Worm (Caenorhabditis elegans) whole organism, mixed stage, embryonic: Measurements from ENCODE around the gene R52.4.

Experiments
- blmp-1 ChIP-seq: fragments of 150-350 bp; optimal IDR thresholded peaks from 2 replicates; lab custom pipeline; 2014; ENCODE audit warnings: missing biosample characterization, missing genetic modification characterization
- lsy-2 ChIP-seq: fragments of 150-350 bp; optimal IDR thresholded peaks from 2 replicates; lab custom pipeline; 2014; ENCODE audit warnings: missing biosample characterization, missing genetic modification characterization
- mep-1 ChIP-seq: fragments of 150-350 bp; optimal IDR thresholded peaks from 2 replicates; lab custom pipeline; 2017; ENCODE audit warnings: missing biosample characterization, missing genetic modification reagents, missing genetic modification characterization, inconsistent platforms
- nhr-12 ChIP-seq: fragments of 150-350 bp; optimal IDR thresholded peaks from 2 replicates; lab custom pipeline; 2014; ENCODE audit warnings: missing biosample characterization, missing genetic modification characterization
- nhr-237 ChIP-seq: fragments of 150-350 bp; optimal IDR thresholded peaks from 2 replicates; lab custom pipeline; 2014; ENCODE audit warnings: missing biosample characterization, missing genetic modification characterization
- nhr-76 ChIP-seq: sonication (generic microtip); optimal IDR thresholded peaks from 2 replicates; lab custom pipeline; 2017; ENCODE audit warnings: missing biosample characterization, missing genetic modification characterization
- pha-4 ChIP-seq: fragments of 150-350 bp; optimal IDR thresholded peaks from 2 replicates; lab custom pipeline; 2018; ENCODE audit warnings: missing biosample characterization, missing genetic modification reagents, missing genetic modification characterization
- snpc-4 ChIP-seq: fragments of 150-350 bp; optimal IDR thresholded peaks from 2 replicates; lab custom pipeline; 2014; ENCODE audit warnings: missing biosample characterization, missing genetic modification characterization
- tbx-8 ChIP-seq: fragments of 200-800 bp; sonication (Bioruptor generic); optimal IDR thresholded peaks from 2 replicates; lab custom pipeline; 2018; ENCODE audit warnings: mild to moderate bottlenecking, missing genetic modification characterization, moderate library complexity, missing compliant biosample characterization

DNA sequence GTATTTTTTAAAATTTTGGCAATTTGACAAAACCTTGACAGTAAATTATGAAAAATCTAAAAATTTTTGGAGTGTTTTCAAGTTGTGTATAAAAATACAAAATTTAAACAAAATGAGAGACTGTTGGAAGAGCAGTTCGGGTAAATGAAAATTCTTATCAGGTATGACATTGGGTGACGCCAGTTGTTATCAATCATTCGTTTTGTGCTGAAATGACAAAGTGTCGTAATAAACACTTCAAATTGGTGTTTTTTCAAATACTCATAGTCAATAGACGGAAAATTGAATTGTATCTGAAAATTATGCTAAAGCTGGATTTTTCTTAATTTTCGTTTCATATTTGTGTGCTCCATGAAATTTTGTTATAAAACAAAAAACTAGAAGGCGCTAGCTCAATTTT lies 14.6 kb upstream of the R52.4 start:
- TF ChIP-seq lsy-2 (tag; lab: Kevin White, UChicago) (no peak), nhr-76 (no peak), mep-1 (no peak), nhr-12 (tag; lab: Kevin White, UChicago) (no peak), tbx-8 (GFP tag; lab: Kevin White, UChicago) (no peak), snpc-4 (no peak), nhr-237 (tag; lab: Kevin White, UChicago) (no peak), pha-4 (no peak), blmp-1 (tag; lab: Kevin White, UChicago) (no peak)
